Worm (Caenorhabditis elegans): ENCODE measurements around the gene C28G1.10.

DNA sequence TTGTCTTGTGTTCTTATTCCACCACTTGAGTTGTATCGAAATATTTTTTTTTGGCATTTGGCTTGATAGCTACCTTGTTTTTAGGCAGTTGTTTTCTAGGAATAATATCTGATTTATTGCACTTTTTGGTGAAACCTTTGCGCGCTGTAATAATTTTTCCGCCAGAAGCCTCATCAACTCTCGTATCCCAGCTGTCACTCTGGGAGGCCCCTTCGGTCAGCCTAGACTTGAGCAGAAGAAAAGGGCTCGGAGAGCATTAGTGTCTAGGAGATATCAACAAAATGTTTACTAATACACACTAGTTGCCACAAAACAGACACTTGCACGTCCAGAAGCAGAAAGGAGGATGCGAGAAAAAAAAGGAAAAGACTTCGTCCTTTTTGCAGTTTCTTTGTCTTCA lies 41.9 kb downstream of the C28G1.10 start:
- TF ChIP-seq hnd-1 (tag; optimal IDR thresholded peaks at IDR 0.05) = no peak
- no peak for TF ChIP-seq ceh-36 (tag; optimal IDR thresholded peaks at IDR 0.05)
- no peak for TF ChIP-seq F13C5.2 (tag; optimal IDR thresholded peaks at IDR 0.05)
- TF ChIP-seq hmbx-1 (tag; optimal IDR thresholded peaks at IDR 0.05) = no peak
- no peak for TF ChIP-seq scrt-1 (GFP tag; IDR thresholded peaks at IDR 0.05)
- no peak for TF ChIP-seq flt-1 (GFP tag; IDR thresholded peaks at IDR 0.05)
- no peak for TF ChIP-seq ama-1 (optimal IDR thresholded peaks at IDR 0.05)
- TF ChIP-seq tra-4 (tag; optimal IDR thresholded peaks at IDR 0.05) = no peak
- TF ChIP-seq ets-7 (tag; optimal IDR thresholded peaks at IDR 0.05) = no peak
- TF ChIP-seq B0310.2 (tag; optimal IDR thresholded peaks at IDR 0.05) = no peak

All from whole organism, early embryonic.